Fruit fly (Drosophila melanogaster) Kc167 (cell line): ENCODE data around the gene pod1.

ENCODE experiments used
- Myc ChIP-seq: fragments of >200 bp; optimal IDR thresholded peaks from 2 replicates; lab custom pipeline; 2017; ENCODE audit warnings: missing external identifiers
- h ChIP-seq: fragments of >200 bp; optimal IDR thresholded peaks from 3 replicates; lab custom pipeline; 2018; ENCODE audit warnings: missing external identifiers
- psq ChIP-seq: fragments of >200 bp; optimal IDR thresholded peaks from 2 replicates; lab custom pipeline; 2017; ENCODE audit warnings: missing external identifiers

DNA sequence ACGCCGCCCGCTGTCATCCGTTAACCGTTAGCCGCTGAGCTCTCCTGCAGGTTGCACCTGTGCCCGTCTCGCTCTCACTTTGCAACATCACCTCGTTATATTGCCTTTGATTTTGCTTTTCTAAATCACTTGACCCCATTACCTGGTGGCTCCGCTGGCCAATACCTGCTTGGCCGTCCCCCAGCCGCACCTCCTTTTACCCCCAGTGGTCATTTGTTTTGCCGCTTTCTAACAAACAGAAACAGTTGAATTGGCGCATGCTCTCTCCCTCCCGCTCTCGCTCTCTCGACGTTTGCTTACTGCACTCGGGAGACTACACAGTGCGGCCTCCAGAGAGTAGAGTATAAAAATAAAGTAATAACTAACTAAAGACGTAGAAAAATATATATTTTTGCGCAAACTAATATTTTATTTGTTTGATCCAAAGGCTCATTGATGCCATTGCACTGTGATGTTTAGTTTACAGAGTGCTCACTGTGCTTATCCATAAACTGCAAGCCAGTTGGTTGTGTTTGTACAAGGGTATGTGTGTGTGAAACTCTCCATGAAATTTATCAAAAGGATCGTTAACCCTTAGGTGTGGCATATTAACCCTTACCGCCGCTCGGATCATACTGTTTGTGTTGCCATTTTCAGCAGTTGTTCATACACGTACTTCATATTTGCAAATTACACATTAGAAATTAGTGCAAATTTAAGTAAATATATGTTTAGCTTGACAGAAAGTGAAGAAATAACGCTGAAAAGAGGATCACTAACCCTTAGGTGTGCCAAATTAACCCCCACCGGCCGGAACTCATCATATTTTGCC lies 1.2 kb downstream of the pod1 start:
- no peak for TF ChIP-seq Myc (lab: Kevin White, UChicago)
- no peak for TF ChIP-seq psq
- no peak for TF ChIP-seq h (lab: Kevin White, UChicago)
